Worm (Caenorhabditis elegans): Measurements from ENCODE around the gene irg-3.

ce11 chrV:2603056-2603455 is 10.7 kb downstream of the irg-3 start, which contains the start of gene F53E10.6:
- TF ChIP-seq nhr-28 (tag; optimal IDR thresholded peaks at IDR 0.05), result no peak
- TF ChIP-seq nhr-25 (tag; optimal IDR thresholded peaks at IDR 0.05; ENCODE audit: borderline replicate concordance, insufficient read depth), result no peak
- no peak for TF ChIP-seq F26F4.8 (GFP tag; conservative IDR thresholded peaks at IDR 0.05)
